Fruit fly (Drosophila melanogaster) whole organism, embryonic: Measurements from ENCODE around the gene dsx-c73A.

Experiments used
- B-H1 ChIP-seq: fragments of 200-800 bp; sonication (Bioruptor generic); IDR thresholded peaks from 3 replicates; pipeline ENCODE4 v1.3.6; 2022; ENCODE audit warnings: missing biosample characterization, missing genetic modification characterization
- CG10431 ChIP-seq: fragments of 200-800 bp; sonication (Bioruptor generic); optimal IDR thresholded peaks from 3 replicates; lab custom pipeline; 2018; ENCODE audit warnings: missing biosample characterization, mild to moderate bottlenecking, missing genetic modification characterization
- CG10565 ChIP-seq: fragments of 200-800 bp; sonication (Bioruptor generic); optimal IDR thresholded peaks from 3 replicates; lab custom pipeline; 2016; ENCODE audit warnings: missing biosample characterization, mild to moderate bottlenecking, missing genetic modification characterization
- CG10959 ChIP-seq: fragments of 200-800 bp; sonication (Bioruptor generic); IDR thresholded peaks from 2 replicates; pipeline ENCODE4 v1.3.6; 2022; ENCODE audit warnings: missing biosample characterization, missing genetic modification characterization
- CG12155 ChIP-seq: fragments of 200-800 bp; sonication (Bioruptor generic); optimal IDR thresholded peaks from 3 replicates; lab custom pipeline; 2016; ENCODE audit warnings: missing biosample characterization, missing genetic modification characterization
- CG12769 ChIP-seq: fragments of 200-800 bp; sonication (Bioruptor generic); optimal IDR thresholded peaks from 2 replicates; lab custom pipeline; 2019; ENCODE audit warnings: missing biosample characterization, mild to moderate bottlenecking, missing genetic modification characterization, moderate library complexity
- CG13894 ChIP-seq: fragments of 200-800 bp; sonication (Bioruptor generic); optimal IDR thresholded peaks from 3 replicates; lab custom pipeline; 2018; ENCODE audit warnings: missing biosample characterization, mild to moderate bottlenecking, missing genetic modification characterization, moderate library complexity
- CG15073 ChIP-seq: fragments of 200-800 bp; sonication (Bioruptor generic); optimal IDR thresholded peaks from 2 replicates; lab custom pipeline; 2016; ENCODE audit warnings: missing biosample characterization, missing genetic modification characterization
- CG1602 ChIP-seq: fragments of 200-800 bp; sonication (Bioruptor generic); optimal IDR thresholded peaks from 3 replicates; lab custom pipeline; 2016; ENCODE audit warnings: missing biosample characterization, missing genetic modification characterization
- CG16815 ChIP-seq: fragments of 200-800 bp; sonication (Bioruptor generic); optimal IDR thresholded peaks from 3 replicates; lab custom pipeline; 2017; ENCODE audit warnings: missing biosample characterization, mild to moderate bottlenecking, missing genetic modification characterization
- CG2199 ChIP-seq: fragments of 200-800 bp; sonication (Bioruptor generic); IDR thresholded peaks from 3 replicates; pipeline ENCODE4 v1.3.6; 2022; ENCODE audit warnings: missing biosample characterization, missing genetic modification characterization
- CG31388 ChIP-seq: fragments of 200-800 bp; sonication (Bioruptor generic); optimal IDR thresholded peaks from 2 replicates; lab custom pipeline; 2016; ENCODE audit warnings: missing biosample characterization, missing genetic modification characterization
- CG42726 ChIP-seq: fragments of 200-800 bp; sonication (Bioruptor generic); IDR thresholded peaks from 2 replicates; pipeline ENCODE4 v1.3.6; 2022; ENCODE audit warnings: missing biosample characterization, missing genetic modification characterization; ENCODE audit not compliant: partially characterized antibody
- CG4424 ChIP-seq: fragments of 200-800 bp; sonication (Bioruptor generic); optimal IDR thresholded peaks from 3 replicates; lab custom pipeline; 2016; ENCODE audit warnings: missing biosample characterization, missing genetic modification characterization
- CG7357 ChIP-seq: fragments of 200-800 bp; sonication (Bioruptor generic); IDR thresholded peaks from 3 replicates; pipeline ENCODE4 v1.3.6; 2022; ENCODE audit warnings: missing biosample characterization, missing genetic modification characterization
- CG7928 ChIP-seq: fragments of 200-800 bp; sonication (Bioruptor generic); optimal IDR thresholded peaks from 2 replicates; lab custom pipeline; 2017; ENCODE audit warnings: missing biosample characterization, mild to moderate bottlenecking, missing genetic modification characterization
- CG7963 ChIP-seq: fragments of 200-800 bp; sonication (Bioruptor generic); IDR thresholded peaks from 3 replicates; pipeline ENCODE4 v1.3.6; 2022; ENCODE audit warnings: missing biosample characterization, missing genetic modification characterization; ENCODE audit not compliant: partially characterized antibody
- CG8924 ChIP-seq: fragments of 200-800 bp; optimal IDR thresholded peaks from 3 replicates; lab custom pipeline; 2019; ENCODE audit warnings: missing biosample characterization, mild to moderate bottlenecking, missing genetic modification characterization, moderate library complexity
- CG9437 ChIP-seq: fragments of 200-800 bp; sonication (Bioruptor generic); optimal IDR thresholded peaks from 2 replicates; lab custom pipeline; 2018; ENCODE audit warnings: missing biosample characterization, mild to moderate bottlenecking, missing genetic modification characterization
- Chrac-16 ChIP-seq: fragments of 200-800 bp; sonication (Bioruptor generic); optimal IDR thresholded peaks from 3 replicates; lab custom pipeline; 2016; ENCODE audit warnings: missing biosample characterization, missing genetic modification characterization
- CoRest ChIP-seq: fragments of 200-800 bp; sonication (Bioruptor generic); optimal IDR thresholded peaks from 3 replicates; lab custom pipeline; 2018; ENCODE audit warnings: missing biosample characterization, mild to moderate bottlenecking, missing genetic modification characterization, moderate library complexity
- Dll ChIP-seq: fragments of 200-800 bp; sonication (Bioruptor generic); IDR thresholded peaks from 4 replicates; pipeline ENCODE4 v1.3.6; 2022; ENCODE audit warnings: missing biosample characterization, missing genetic modification characterization; ENCODE audit not compliant: partially characterized antibody
- Ets97D ChIP-seq: fragments of 200-800 bp; sonication (Bioruptor generic); optimal IDR thresholded peaks from 3 replicates; lab custom pipeline; 2016; ENCODE audit warnings: missing biosample characterization, missing genetic modification characterization
- Fer3 ChIP-seq: fragments of 200-800 bp; sonication (Bioruptor generic); optimal IDR thresholded peaks from 2 replicates; lab custom pipeline; 2018; ENCODE audit warnings: missing biosample characterization, mild to moderate bottlenecking, missing genetic modification characterization, moderate library complexity
- Gug ChIP-seq: fragments of 200-800 bp; sonication (Bioruptor generic); IDR thresholded peaks from 4 replicates; pipeline ENCODE4 v1.3.6; 2022; ENCODE audit warnings: missing biosample characterization, missing genetic modification characterization
- HLH3B ChIP-seq: fragments of 200-800 bp; sonication (Bioruptor generic); IDR thresholded peaks from 2 replicates; pipeline ENCODE4 v1.3.6; 2022; ENCODE audit warnings: missing biosample characterization, missing genetic modification characterization
- Hr78 ChIP-seq, 2 experiments: fragments of 200-800 bp in 1 of 2; fragments of >200 bp in 1 of 2; sonication (Bioruptor generic) in 1 of 2; optimal IDR thresholded peaks; 2 replicates each; lab custom pipeline; 2017 to 2019; ENCODE audit warnings: missing biosample characterization in 2 of 2, missing genetic modification characterization in 2 of 2, mild to moderate bottlenecking in 1 of 2, moderate library complexity in 1 of 2
- Hsf ChIP-seq: fragments of 200-800 bp; sonication (Bioruptor generic); optimal IDR thresholded peaks from 3 replicates; lab custom pipeline; 2016; ENCODE audit warnings: missing biosample characterization, missing genetic modification characterization
- Mad ChIP-seq: fragments of 200-800 bp; sonication (Bioruptor generic); optimal IDR thresholded peaks from 2 replicates; lab custom pipeline; 2016; ENCODE audit warnings: missing biosample characterization, missing genetic modification characterization
- Mrtf ChIP-seq: fragments of 200-800 bp; sonication (Bioruptor generic); IDR thresholded peaks from 3 replicates; pipeline ENCODE4 v1.3.6; 2022; ENCODE audit warnings: missing biosample characterization, missing genetic modification characterization
- NC2β ChIP-seq: fragments of 200-800 bp; sonication (Bioruptor generic); optimal IDR thresholded peaks from 2 replicates; lab custom pipeline; 2016; ENCODE audit warnings: missing biosample characterization, missing genetic modification characterization
- Tbp ChIP-seq: fragments of >200 bp; optimal IDR thresholded peaks from 2 replicates; lab custom pipeline; 2018; ENCODE audit warnings: missing biosample characterization, missing genetic modification characterization
- ab ChIP-seq: fragments of 200-800 bp; sonication (Bioruptor generic); optimal IDR thresholded peaks from 2 replicates; lab custom pipeline; 2016; ENCODE audit warnings: missing biosample characterization, missing genetic modification characterization
- bowl ChIP-seq: fragments of 200-800 bp; sonication (Bioruptor generic); IDR thresholded peaks from 2 replicates; pipeline ENCODE4 v1.3.6; 2022; ENCODE audit warnings: missing biosample characterization, missing genetic modification characterization
- chm ChIP-seq: fragments of 200-800 bp; sonication (Bioruptor generic); IDR thresholded peaks from 2 replicates; pipeline ENCODE4 v1.3.6; 2022; ENCODE audit warnings: missing biosample characterization, missing genetic modification characterization
- dan ChIP-seq: fragments of 200-800 bp; sonication (Bioruptor generic); IDR thresholded peaks from 2 replicates; pipeline ENCODE4 v1.3.6; 2022; ENCODE audit warnings: missing biosample characterization, missing genetic modification characterization
- eve ChIP-seq, 2 experiments: fragments of >200 bp; optimal IDR thresholded peaks; 2 replicates each; lab custom pipeline; 2017; ENCODE audit warnings: missing biosample characterization in 2 of 2, missing genetic modification characterization in 2 of 2
- gcm2 ChIP-seq: fragments of 200-800 bp; sonication (Bioruptor generic); optimal IDR thresholded peaks from 2 replicates; lab custom pipeline; 2016; ENCODE audit warnings: missing biosample characterization, missing genetic modification characterization
- lov ChIP-seq, 2 experiments: fragments of 200-800 bp in 1 of 2; fragments of >200 bp in 1 of 2; sonication (Bioruptor generic) in 1 of 2; IDR thresholded peaks in 1 of 2; optimal IDR thresholded peaks in 1 of 2; 2 replicates in 1 of 2; 3 replicates in 1 of 2; pipeline versions ENCODE4 v1.3.6 to Lab custom; 2017 to 2022; ENCODE audit warnings: missing biosample characterization in 1 of 2, missing genetic modification characterization in 1 of 2
- nerfin-1 ChIP-seq: fragments of 200-800 bp; sonication (Bioruptor generic); optimal IDR thresholded peaks from 3 replicates; lab custom pipeline; 2019; ENCODE audit warnings: missing biosample characterization, mild to moderate bottlenecking, missing genetic modification characterization, moderate library complexity
- odd ChIP-seq: fragments of 200-800 bp; sonication (Bioruptor generic); optimal IDR thresholded peaks from 2 replicates; lab custom pipeline; 2017; ENCODE audit warnings: missing biosample characterization, mild to moderate bottlenecking, missing genetic modification characterization
- p53 ChIP-seq: fragments of 200-800 bp; sonication (Bioruptor generic); optimal IDR thresholded peaks from 2 replicates; lab custom pipeline; 2016; ENCODE audit warnings: missing biosample characterization, missing genetic modification characterization
- pfk ChIP-seq: fragments of 200-800 bp; sonication (Bioruptor generic); optimal IDR thresholded peaks from 2 replicates; lab custom pipeline; 2018; ENCODE audit warnings: missing biosample characterization, mild to moderate bottlenecking, missing genetic modification characterization, moderate library complexity
- pho ChIP-seq: fragments of 200-800 bp; sonication (Bioruptor generic); optimal IDR thresholded peaks from 2 replicates; lab custom pipeline; 2016; ENCODE audit warnings: missing biosample characterization, missing genetic modification characterization
- prd ChIP-seq, 3 experiments: fragments of >200 bp in 2 of 3; fragments of 200-800 bp in 1 of 3; sonication (Bioruptor generic) in 1 of 3; optimal IDR thresholded peaks in 2 of 3; IDR thresholded peaks in 1 of 3; 2 replicates in 2 of 3; 3 replicates in 1 of 3; pipeline versions ENCODE4 v1.3.6 to Lab custom; 2017 to 2022; ENCODE audit warnings: missing biosample characterization in 1 of 3, missing genetic modification characterization in 1 of 3
- rib ChIP-seq: fragments of 200-800 bp; sonication (Bioruptor generic); IDR thresholded peaks from 2 replicates; pipeline ENCODE4 v1.3.6; 2022; ENCODE audit warnings: missing biosample characterization, missing genetic modification characterization
- run ChIP-seq: fragments of 200-800 bp; sonication (Bioruptor generic); optimal IDR thresholded peaks from 3 replicates; lab custom pipeline; 2018; ENCODE audit warnings: missing biosample characterization, mild to moderate bottlenecking, missing genetic modification characterization
- seq ChIP-seq: fragments of 200-800 bp; sonication (Bioruptor generic); IDR thresholded peaks from 2 replicates; pipeline ENCODE4 v1.3.6; 2022; ENCODE audit warnings: missing biosample characterization, missing genetic modification characterization
- sna ChIP-seq: fragments of 200-800 bp; sonication (Bioruptor generic); IDR thresholded peaks from 2 replicates; pipeline ENCODE4 v1.3.6; 2022; ENCODE audit warnings: missing biosample characterization, missing genetic modification characterization; ENCODE audit not compliant: partially characterized antibody
- zf30C ChIP-seq: fragments of 200-800 bp; sonication (Bioruptor generic); optimal IDR thresholded peaks from 3 replicates; lab custom pipeline; 2018; ENCODE audit warnings: missing biosample characterization, mild to moderate bottlenecking, missing genetic modification characterization

The dsx-c73A gene

dm6 chr3L:16385252-16385879 is 66.4 kb downstream of the dsx-c73A start (continued):
- no peak for TF ChIP-seq CG1602 (GFP tag; lab: Kevin White, UChicago)
- no peak for TF ChIP-seq odd (GFP tag; lab: Kevin White, UChicago)
- TF ChIP-seq HLH3B (GFP tag; lab: Robert Waterston, UW): no peak
- no peak for TF ChIP-seq pho (GFP tag; lab: Kevin White, UChicago)
- no peak for TF ChIP-seq CG8924 (tag; lab: Kevin White, UChicago)
- no peak for TF ChIP-seq CG13894
- TF ChIP-seq Mad (GFP tag; lab: Kevin White, UChicago): no peak
- TF ChIP-seq CG16815 (GFP tag; lab: Kevin White, UChicago): no peak
- TF ChIP-seq Hsf (GFP tag; lab: Kevin White, UChicago): no peak
- no peak for TF ChIP-seq eve (GFP tag; optimal IDR thresholded peaks at IDR 0.05; lab: Kevin White, UChicago)
- no peak for TF ChIP-seq CG4424 (GFP tag; lab: Kevin White, UChicago)
- no peak for TF ChIP-seq Fer3
- TF ChIP-seq zf30C (GFP tag; lab: Kevin White, UChicago): no peak
- TF ChIP-seq lov (optimal IDR thresholded peaks at IDR 0.05; lab: Kevin White, UChicago): no peak
- 0 out of 3 replicates have a peak, but pooled peaks have one; percentile 52 for TF ChIP-seq lov (GFP tag; IDR thresholded peaks at IDR 0.05; lab: Robert Waterston, UW)
- TF ChIP-seq CG7357 (GFP tag; lab: Robert Waterston, UW): no peak
- TF ChIP-seq CG12155: no peak
- TF ChIP-seq prd (optimal IDR thresholded peaks at IDR 0.05; lab: Kevin White, UChicago): no peak
- no peak for TF ChIP-seq prd (GFP tag; IDR thresholded peaks at IDR 0.05; lab: Robert Waterston, UW)
- TF ChIP-seq ab (GFP tag; lab: Kevin White, UChicago): no peak
- no peak for TF ChIP-seq B-H1 (GFP tag; lab: Robert Waterston, UW)
- no peak for TF ChIP-seq CG10565 (GFP tag; lab: Kevin White, UChicago)
- TF ChIP-seq bowl: no peak
- TF ChIP-seq Mrtf (GFP tag; lab: Robert Waterston, UW): no peak
- no peak for TF ChIP-seq CG31388 (GFP tag; lab: Kevin White, UChicago)
- no peak for TF ChIP-seq CG42726
- TF ChIP-seq nerfin-1 (tag; lab: Kevin White, UChicago): peak; percentile 17
- TF ChIP-seq CG9437: no peak
- TF ChIP-seq CG12769 (tag; lab: Kevin White, UChicago): no peak
- TF ChIP-seq chm (GFP tag; lab: Robert Waterston, UW): no peak
- TF ChIP-seq pfk (GFP tag; lab: Kevin White, UChicago): no peak
- TF ChIP-seq Chrac-16 (GFP tag; lab: Kevin White, UChicago): no peak
- TF ChIP-seq CoRest: no peak
- TF ChIP-seq CG10959 (GFP tag; lab: Robert Waterston, UW): no peak
- peak; percentile 64; the same call in 2 of the 3 replicates for TF ChIP-seq CG2199
- no peak for TF ChIP-seq seq
- no peak for TF ChIP-seq sna (GFP tag; lab: Robert Waterston, UW)
- TF ChIP-seq Gug (GFP tag; lab: Robert Waterston, UW): no peak
- TF ChIP-seq run (tag; lab: Kevin White, UChicago): no peak
- no peak for TF ChIP-seq NC2β (GFP tag; lab: Kevin White, UChicago)
- no peak for TF ChIP-seq CG7928 (GFP tag; lab: Kevin White, UChicago)
- no peak for TF ChIP-seq dan (GFP tag; lab: Robert Waterston, UW)
- TF ChIP-seq CG10431 (GFP tag; lab: Kevin White, UChicago): no peak
- no peak for TF ChIP-seq CG7963 (GFP tag; lab: Robert Waterston, UW)
- TF ChIP-seq rib (GFP tag; lab: Robert Waterston, UW): no peak; the same call in 1 of the 2 replicates
- no peak for TF ChIP-seq gcm2 (GFP tag; lab: Kevin White, UChicago)
- no peak for TF ChIP-seq CG15073 (GFP tag; lab: Kevin White, UChicago)
- no peak for TF ChIP-seq Tbp
- no peak for TF ChIP-seq p53
- TF ChIP-seq Dll (GFP tag; lab: Robert Waterston, UW): 0 out of 4 replicates have a peak, but pooled peaks have one; percentile 34
- no peak for TF ChIP-seq Ets97D (GFP tag; lab: Kevin White, UChicago)
- TF ChIP-seq Hr78 (GFP tag; optimal IDR thresholded peaks at IDR 0.05; lab: Kevin White, UChicago): peak in 1 of 2 experiments; percentile 86
